Worm (Caenorhabditis elegans) whole organism, L4 larva: ENCODE measurements around the gene F28C1.1.

Experiments
- F10B5.3 ChIP-seq: sonication (generic microtip); optimal IDR thresholded peaks from 2 replicates; lab custom pipeline; 2016; ENCODE audit warnings: mild to moderate bottlenecking, missing genetic modification characterization, missing compliant biosample characterization
- F49E8.2 ChIP-seq: sonication (generic microtip); optimal IDR thresholded peaks from 2 replicates; lab custom pipeline; 2016; ENCODE audit warnings: missing compliant biosample characterization, mild to moderate bottlenecking, missing genetic modification characterization, borderline replicate concordance
- T20F7.1 ChIP-seq: fragments of 200-800 bp; sonication (Bioruptor generic); optimal IDR thresholded peaks from 2 replicates; lab custom pipeline; 2018; ENCODE audit warnings: mild to moderate bottlenecking, missing genetic modification characterization, missing compliant biosample characterization
- T26A8.4 ChIP-seq: fragments of 200-800 bp; sonication (Bioruptor generic); IDR thresholded peaks from 2 replicates; pipeline ENCODE4 v1.3.6; 2022; ENCODE audit warnings: missing genetic modification characterization, missing compliant biosample characterization
- Y105C5A.15 ChIP-seq: fragments of 200-800 bp; sonication (Bioruptor generic); IDR thresholded peaks from 2 replicates; pipeline ENCODE4 v1.3.6; 2022; ENCODE audit warnings: missing genetic modification characterization, missing compliant biosample characterization
- Y5F2A.4 ChIP-seq: fragments of 200-800 bp; sonication (Bioruptor generic); optimal IDR thresholded peaks from 2 replicates; lab custom pipeline; 2018; ENCODE audit warnings: mild to moderate bottlenecking, missing genetic modification characterization, missing compliant biosample characterization
- Y75B8A.6 ChIP-seq: fragments of 200-800 bp; sonication (Bioruptor generic); IDR thresholded peaks from 2 replicates; pipeline ENCODE4 v1.3.6; 2022; ENCODE audit warnings: missing genetic modification reagents, missing genetic modification characterization, missing compliant biosample characterization
- ZK546.5 ChIP-seq, 2 experiments: sonication (generic microtip); optimal IDR thresholded peaks; 2 replicates each; lab custom pipeline; 2017; ENCODE audit warnings: missing biosample characterization in 2 of 2, missing genetic modification characterization in 2 of 2
- aly-2 ChIP-seq: sonication (generic microtip); optimal IDR thresholded peaks from 2 replicates; lab custom pipeline; 2018; ENCODE audit warnings: missing biosample characterization, missing genetic modification characterization
- arid-1 ChIP-seq: fragments of 200-800 bp; sonication (Bioruptor generic); conservative IDR thresholded peaks from 2 replicates; pipeline ENCODE4 v1.3.6; 2022; ENCODE audit warnings: missing genetic modification reagents, missing genetic modification characterization, missing compliant biosample characterization
- ceh-20 ChIP-seq: fragments of 200-800 bp; sonication (Bioruptor generic); IDR thresholded peaks from 2 replicates; pipeline ENCODE4 v1.3.6; 2022; ENCODE audit warnings: missing genetic modification reagents, missing genetic modification characterization, missing compliant biosample characterization
- ceh-28 ChIP-seq: fragments of 150-350 bp; optimal IDR thresholded peaks from 2 replicates; lab custom pipeline; 2014; ENCODE audit warnings: missing biosample characterization, missing genetic modification reagents, missing genetic modification characterization
- ces-1 ChIP-seq: fragments of 150-350 bp; sonication (generic microtip); optimal IDR thresholded peaks from 4 replicates; lab custom pipeline; 2014; ENCODE audit warnings: missing biosample characterization, missing genetic modification reagents, missing genetic modification characterization
- ctbp-1 ChIP-seq: fragments of 200-800 bp; sonication (Bioruptor generic); IDR thresholded peaks from 2 replicates; pipeline ENCODE4 v1.3.6; 2022; ENCODE audit warnings: missing genetic modification reagents, missing genetic modification characterization, missing compliant biosample characterization
- daf-19 ChIP-seq: fragments of 200-800 bp; sonication (Bioruptor generic); conservative IDR thresholded peaks from 2 replicates; pipeline ENCODE4 v1.3.6; 2022; ENCODE audit warnings: missing genetic modification characterization, missing compliant biosample characterization
- dmd-6 ChIP-seq: fragments of 200-800 bp; sonication (Bioruptor generic); IDR thresholded peaks from 2 replicates; pipeline ENCODE4 v1.3.6; 2022; ENCODE audit warnings: missing genetic modification reagents, missing genetic modification characterization, missing compliant biosample characterization
- dmd-8 ChIP-seq: fragments of 200-800 bp; sonication (Bioruptor generic); IDR thresholded peaks from 2 replicates; pipeline ENCODE4 v1.3.6; 2022; ENCODE audit warnings: missing genetic modification characterization, missing compliant biosample characterization
- dpl-1 ChIP-seq: fragments of 150-350 bp; optimal IDR thresholded peaks from 2 replicates; lab custom pipeline; 2014; ENCODE audit warnings: missing biosample characterization, missing genetic modification reagents, missing genetic modification characterization
- duxl-1 ChIP-seq: sonication (generic microtip); optimal IDR thresholded peaks from 2 replicates; lab custom pipeline; 2016; ENCODE audit warnings: mild to moderate bottlenecking, missing genetic modification characterization, moderate library complexity, missing compliant biosample characterization; ENCODE audit not compliant: poor library complexity
- egl-43 ChIP-seq: fragments of 200-800 bp; sonication (Bioruptor generic); IDR thresholded peaks from 2 replicates; pipeline ENCODE4 v1.3.6; 2022; ENCODE audit warnings: missing genetic modification reagents, missing genetic modification characterization, missing compliant biosample characterization
- gei-8 ChIP-seq: fragments of 200-800 bp; sonication (Bioruptor generic); optimal IDR thresholded peaks from 2 replicates; lab custom pipeline; 2018; ENCODE audit warnings: mild to moderate bottlenecking, missing genetic modification characterization, missing compliant biosample characterization
- hif-1 ChIP-seq, 2 experiments: sonication (generic microtip); optimal IDR thresholded peaks; 2 replicates each; lab custom pipeline; 2016 to 2017; ENCODE audit warnings: missing compliant biosample characterization in 2 of 2, missing genetic modification characterization in 2 of 2, missing genetic modification reagents in 2 of 2, missing genotype in 2 of 2, mild to moderate bottlenecking in 1 of 2
- hlh-30 ChIP-seq: sonication (generic microtip); optimal IDR thresholded peaks from 2 replicates; lab custom pipeline; 2017; ENCODE audit warnings: antibody characterized with exemption, mild to moderate bottlenecking, missing genetic modification characterization, missing compliant biosample characterization; ENCODE audit not compliant: insufficient read depth
- lin-1 ChIP-seq: fragments of 200-800 bp; sonication (Bioruptor generic); IDR thresholded peaks from 2 replicates; pipeline ENCODE4 v1.3.6; 2022; ENCODE audit warnings: missing genetic modification reagents, missing genetic modification characterization, missing compliant biosample characterization
- lin-38 ChIP-seq: fragments of 200-800 bp; sonication (Bioruptor generic); IDR thresholded peaks from 2 replicates; pipeline ENCODE4 v1.3.6; 2022; ENCODE audit warnings: missing genetic modification reagents, missing genetic modification characterization, missing compliant biosample characterization
- lin-39 ChIP-seq: fragments of 150-350 bp; optimal IDR thresholded peaks from 2 replicates; lab custom pipeline; 2014; ENCODE audit warnings: missing biosample characterization, missing genetic modification reagents, missing genetic modification characterization
- lir-3 ChIP-seq: sonication (generic microtip); optimal IDR thresholded peaks from 2 replicates; lab custom pipeline; 2016; ENCODE audit warnings: mild to moderate bottlenecking, missing genetic modification characterization, missing compliant biosample characterization
- madf-5 ChIP-seq, 2 experiments: fragments of 200-800 bp; sonication (Bioruptor generic); IDR thresholded peaks; 2 replicates each; pipeline ENCODE4 v1.3.6; 2022; ENCODE audit warnings: missing compliant biosample characterization in 2 of 2, missing genetic modification characterization in 2 of 2
- mdl-1 ChIP-seq, 2 experiments: fragments of 150-350 bp in 1 of 2; sonication (generic microtip) in 1 of 2; optimal IDR thresholded peaks; 2 replicates each; lab custom pipeline; 2014 to 2017; ENCODE audit warnings: missing biosample characterization in 2 of 2, missing genetic modification characterization in 2 of 2
- mep-1 ChIP-seq: fragments of 150-350 bp; sonication (generic microtip); optimal IDR thresholded peaks from 3 replicates; lab custom pipeline; 2014; ENCODE audit warnings: missing biosample characterization, missing genetic modification characterization
- mes-2 ChIP-seq: sonication (generic microtip); optimal IDR thresholded peaks from 2 replicates; lab custom pipeline; 2016; ENCODE audit warnings: missing genotype, mild to moderate bottlenecking, missing genetic modification characterization, missing compliant biosample characterization; ENCODE audit not compliant: poor library complexity, severe bottlenecking
- mxl-3 ChIP-seq: fragments of 200-800 bp; sonication (Bioruptor generic); optimal IDR thresholded peaks from 2 replicates; lab custom pipeline; 2018; ENCODE audit warnings: mild to moderate bottlenecking, missing genetic modification characterization, missing compliant biosample characterization
- nhr-11 ChIP-seq: fragments of 150-350 bp; optimal IDR thresholded peaks from 2 replicates; lab custom pipeline; 2014; ENCODE audit warnings: missing biosample characterization, missing genetic modification characterization
- nhr-28 ChIP-seq: fragments of 150-350 bp; optimal IDR thresholded peaks from 2 replicates; lab custom pipeline; 2014; ENCODE audit warnings: missing biosample characterization, missing genetic modification characterization
- nhr-48 ChIP-seq: sonication (generic microtip); optimal IDR thresholded peaks from 2 replicates; lab custom pipeline; 2016; ENCODE audit warnings: mild to moderate bottlenecking, missing genetic modification characterization, missing compliant biosample characterization
- nhr-6 ChIP-seq: fragments of 150-350 bp; optimal IDR thresholded peaks from 2 replicates; lab custom pipeline; 2014; ENCODE audit warnings: missing biosample characterization, missing genetic modification characterization
- nhr-76 ChIP-seq: fragments of 150-350 bp; optimal IDR thresholded peaks from 2 replicates; lab custom pipeline; 2014; ENCODE audit warnings: missing biosample characterization, missing genetic modification characterization
- nhr-77 ChIP-seq: fragments of 150-350 bp; optimal IDR thresholded peaks from 2 replicates; lab custom pipeline; 2014; ENCODE audit warnings: missing biosample characterization, missing genetic modification characterization
- pha-4 ChIP-seq, 2 experiments: fragments of 150-350 bp in 1 of 2; fragments of 200-800 bp in 1 of 2; sonication (Bioruptor generic) in 1 of 2; IDR thresholded peaks in 1 of 2; optimal IDR thresholded peaks in 1 of 2; 2 replicates each; pipeline versions ENCODE4 v1.3.6 to Lab custom; 2014 to 2022; ENCODE audit warnings: missing genetic modification characterization in 2 of 2, missing genetic modification reagents in 2 of 2, missing biosample characterization in 1 of 2, missing compliant biosample characterization in 1 of 2
- php-3 ChIP-seq: fragments of 200-800 bp; sonication (Bioruptor generic); IDR thresholded peaks from 2 replicates; pipeline ENCODE4 v1.3.6; 2022; ENCODE audit warnings: missing genetic modification reagents, missing genetic modification characterization, missing compliant biosample characterization
- pqm-1 ChIP-seq: sonication (generic microtip); optimal IDR thresholded peaks from 2 replicates; lab custom pipeline; 2017; ENCODE audit warnings: missing biosample characterization, missing genetic modification characterization
- rbr-2 ChIP-seq: sonication (generic microtip); optimal IDR thresholded peaks from 2 replicates; lab custom pipeline; 2016; ENCODE audit warnings: missing genotype, missing genetic modification characterization, missing compliant biosample characterization
- sdz-12 ChIP-seq: fragments of 200-800 bp; sonication (Bioruptor generic); optimal IDR thresholded peaks from 2 replicates; lab custom pipeline; 2018; ENCODE audit warnings: mild to moderate bottlenecking, missing genetic modification characterization, missing compliant biosample characterization
- spr-1 ChIP-seq: sonication (generic microtip); optimal IDR thresholded peaks from 2 replicates; lab custom pipeline; 2016; ENCODE audit warnings: mild to moderate bottlenecking, missing genetic modification characterization, missing compliant biosample characterization
- spr-3 ChIP-seq: fragments of 200-800 bp; sonication (Bioruptor generic); optimal IDR thresholded peaks from 2 replicates; lab custom pipeline; 2018; ENCODE audit warnings: mild to moderate bottlenecking, missing genetic modification characterization, missing compliant biosample characterization
- tra-1 ChIP-seq: fragments of 200-800 bp; sonication (Bioruptor generic); IDR thresholded peaks from 2 replicates; pipeline ENCODE4 v1.3.6; 2022; ENCODE audit warnings: missing genetic modification reagents, missing genetic modification characterization, missing compliant biosample characterization
- unc-130 ChIP-seq: sonication (generic microtip); optimal IDR thresholded peaks from 2 replicates; lab custom pipeline; 2016; ENCODE audit warnings: missing genetic modification reagents, missing genetic modification characterization, missing compliant biosample characterization
- unc-39 ChIP-seq: sonication (generic microtip); optimal IDR thresholded peaks from 2 replicates; lab custom pipeline; 2017; ENCODE audit warnings: missing biosample characterization, missing genetic modification characterization
- ztf-7 ChIP-seq: fragments of 150-350 bp; optimal IDR thresholded peaks from 2 replicates; lab custom pipeline; 2014; ENCODE audit warnings: missing biosample characterization, missing genetic modification characterization

The F28C1.1 gene

DNA sequence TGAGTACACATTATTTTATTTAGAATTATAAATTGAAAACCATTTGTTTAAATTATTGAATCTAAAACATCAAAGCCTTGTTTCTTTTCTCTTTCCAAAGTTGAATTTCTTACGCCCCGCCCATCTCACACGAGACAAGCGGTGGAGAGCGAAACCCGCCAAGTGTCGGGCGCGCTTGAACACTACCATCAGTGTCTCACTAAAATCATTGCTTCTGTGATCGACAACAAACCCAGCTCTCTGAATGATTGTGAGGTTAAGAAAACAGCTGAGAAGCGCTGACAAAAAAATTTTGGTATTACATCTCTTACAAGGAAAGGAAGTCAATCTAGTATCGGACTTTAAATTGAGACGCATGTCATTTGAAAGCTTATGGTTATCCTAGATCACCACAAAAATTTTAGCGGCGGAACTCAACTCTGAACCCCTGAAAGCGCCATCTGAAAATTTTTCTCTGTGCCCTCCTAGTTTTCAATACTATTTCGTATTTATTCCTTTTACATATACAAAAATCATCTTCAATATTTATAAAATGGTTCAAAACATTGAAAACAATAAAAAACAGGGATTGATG lies 40.6 kb downstream of the F28C1.1 start:
- TF ChIP-seq spr-1 (tag; lab: Kevin White, UChicago), result peak; percentile 79
- no peak for TF ChIP-seq gei-8 (GFP tag; lab: Kevin White, UChicago)
- TF ChIP-seq ces-1 (GFP tag; lab: Kevin White, UChicago), result no peak
- TF ChIP-seq Y105C5A.15 (GFP tag; lab: Robert Waterston, UW), result no peak
- TF ChIP-seq nhr-48 (tag; lab: Kevin White, UChicago), result peak; percentile 64
- peak; percentile 77 for TF ChIP-seq F10B5.3
- TF ChIP-seq ceh-28, result no peak
- peak; percentile 39 for TF ChIP-seq pqm-1 (tag; lab: Kevin White, UChicago)
- TF ChIP-seq ceh-20, result no peak
- peak; percentile 5 for TF ChIP-seq spr-3 (GFP tag; lab: Kevin White, UChicago)
- TF ChIP-seq mxl-3 (GFP tag; lab: Kevin White, UChicago), result peak; percentile 54
- no peak for TF ChIP-seq unc-39 (tag; lab: Kevin White, UChicago)
- peak; percentile 44 for TF ChIP-seq T20F7.1
- TF ChIP-seq php-3, result no peak
- TF ChIP-seq mes-2 (tag; lab: Kevin White, UChicago), result peak; percentile 90
- TF ChIP-seq duxl-1 (tag; lab: Kevin White, UChicago), result peak; percentile 89
- TF ChIP-seq nhr-6 (tag; lab: Kevin White, UChicago), result peak; percentile 81
- peak; percentile 24 for TF ChIP-seq nhr-77 (tag; lab: Kevin White, UChicago)
- peak; percentile 92 for TF ChIP-seq F49E8.2
- 0 out of 2 replicates have a peak, but pooled peaks have one; percentile 29 for TF ChIP-seq dmd-8 (GFP tag; lab: Robert Waterston, UW)
- TF ChIP-seq hlh-30 (tag; lab: Kevin White, UChicago), result peak; percentile 70
- peak; percentile 60; the same call in 1 of the 2 replicates for TF ChIP-seq pha-4 (GFP tag; IDR thresholded peaks at IDR 0.05; lab: Robert Waterston, UW)
- no peak for TF ChIP-seq pha-4 (tag; optimal IDR thresholded peaks at IDR 0.05; lab: Kevin White, UChicago)
- TF ChIP-seq mdl-1 (tag; optimal IDR thresholded peaks at IDR 0.05; lab: Kevin White, UChicago), result peak; percentile 31 to 47
- TF ChIP-seq dmd-6 (GFP tag; lab: Robert Waterston, UW), result peak; percentile 68
- TF ChIP-seq nhr-76 (tag; lab: Kevin White, UChicago), result no peak
- peak; percentile 60 for TF ChIP-seq rbr-2 (tag; lab: Kevin White, UChicago)
- TF ChIP-seq lin-39 (tag; lab: Kevin White, UChicago), result no peak
- peak; percentile 65 for TF ChIP-seq unc-130 (GFP tag; lab: Kevin White, UChicago)
- TF ChIP-seq hif-1 (tag; optimal IDR thresholded peaks at IDR 0.05; lab: Kevin White, UChicago), result no peak
- peak; percentile 28 for TF ChIP-seq dpl-1 (GFP tag; lab: Kevin White, UChicago)
- TF ChIP-seq tra-1 (GFP tag; lab: Robert Waterston, UW), result peak; percentile 55; the same call in 1 of the 2 replicates
- TF ChIP-seq nhr-11 (tag; lab: Kevin White, UChicago), result no peak
- TF ChIP-seq Y5F2A.4 (GFP tag; lab: Kevin White, UChicago), result no peak
- TF ChIP-seq daf-19 (GFP tag; lab: Robert Waterston, UW), result no peak
- TF ChIP-seq sdz-12 (GFP tag; lab: Kevin White, UChicago), result no peak
- TF ChIP-seq ZK546.5 (tag; optimal IDR thresholded peaks at IDR 0.05; lab: Kevin White, UChicago), result no peak
- TF ChIP-seq ztf-7, result peak; percentile 52
- TF ChIP-seq mep-1 (tag; lab: Kevin White, UChicago), result peak; percentile 84
- peak; percentile 68 for TF ChIP-seq lin-38 (GFP tag; lab: Robert Waterston, UW)
- TF ChIP-seq arid-1 (GFP tag; lab: Robert Waterston, UW), result peak; percentile 76
- TF ChIP-seq egl-43, result peak; percentile 76; the same call in 1 of the 2 replicates
- TF ChIP-seq ctbp-1 (GFP tag; lab: Robert Waterston, UW), result no peak
- no peak for TF ChIP-seq madf-5 (GFP tag; IDR thresholded peaks at IDR 0.05; lab: Robert Waterston, UW)
- no peak for TF ChIP-seq lir-3 (tag; lab: Kevin White, UChicago)
- no peak for TF ChIP-seq Y75B8A.6 (GFP tag; lab: Robert Waterston, UW)
- TF ChIP-seq nhr-28 (tag; lab: Kevin White, UChicago), result peak; percentile 30
- TF ChIP-seq lin-1, result peak; percentile 74
- TF ChIP-seq aly-2, result no peak
- peak; percentile 92 for TF ChIP-seq T26A8.4 (GFP tag; lab: Robert Waterston, UW)
